Fruit fly (Drosophila melanogaster): ENCODE results near the gene br.

dm6 chrX:1617673-1618608 lies 43.0 kb downstream of the br start:
- TF ChIP-seq kay (GFP tag; ENCODE audit: borderline replicate concordance) = no peak
- TF ChIP-seq ovo (GFP tag; optimal IDR thresholded peaks at IDR 0.05) = no peak
- no peak for TF ChIP-seq CG7101 (tag; optimal IDR thresholded peaks at IDR 0.05)
- TF ChIP-seq bab1 (GFP tag; optimal IDR thresholded peaks at IDR 0.05) = no peak
- peak; percentile 98 for TF ChIP-seq tj (GFP tag; optimal IDR thresholded peaks at IDR 0.05)
- no peak for TF ChIP-seq Clk (GFP tag; optimal IDR thresholded peaks at IDR 0.05)
- no peak for TF ChIP-seq CG1620 (GFP tag; optimal IDR thresholded peaks at IDR 0.05)
- TF ChIP-seq Mnt (GFP tag; optimal IDR thresholded peaks at IDR 0.05) = no peak
